Worm (Caenorhabditis elegans): ENCODE measurements around the gene F42D1.4.

The F42D1.4 gene

DNA sequence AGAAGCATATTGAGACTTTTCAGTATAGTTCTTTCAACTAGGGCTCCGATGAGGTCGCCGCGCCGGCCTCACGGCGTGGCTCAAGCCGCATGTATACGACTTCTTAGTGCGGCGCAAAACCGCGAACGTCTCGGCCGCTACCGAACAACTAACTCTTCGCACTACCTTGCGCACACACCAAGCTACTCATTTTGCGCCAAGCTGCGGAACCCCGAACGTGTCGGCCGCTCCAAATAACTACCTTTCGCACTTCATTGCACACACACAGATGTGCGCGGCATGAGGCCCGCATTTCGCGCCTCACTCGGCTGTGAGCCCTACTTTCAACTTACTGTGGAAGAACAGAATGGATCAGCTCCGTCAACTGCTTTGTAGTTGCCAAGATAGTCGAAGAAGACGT, 39.2 kb upstream of the F42D1.4 start:
- TF ChIP-seq egl-27 (tag; optimal IDR thresholded peaks at IDR 0.05) = no peak

- TF ChIP-seq nhr-84 (tag; optimal IDR thresholded peaks at IDR 0.05) (no peak), fos-1 (tag; optimal IDR thresholded peaks at IDR 0.05) (no peak), elt-2 (tag; optimal IDR thresholded peaks at IDR 0.05) (peak; percentile 66)
Measured at ce11 chrX:14768989-14769388, 38.0 kb upstream of the F42D1.4 start.

- TF ChIP-seq snu-23 (GFP tag; optimal IDR thresholded peaks at IDR 0.05) = no peak
- TF ChIP-seq elt-2 (tag; optimal IDR thresholded peaks at IDR 0.05) = peak; percentile 16
- no peak for TF ChIP-seq blmp-1 (tag; optimal IDR thresholded peaks at IDR 0.05)
Measured at ce11 chrX:14770336-14770735, 36.7 kb upstream of the F42D1.4 start.

- peak; percentile 8 for TF ChIP-seq elt-2 (tag; optimal IDR thresholded peaks at IDR 0.05)
- TF ChIP-seq sup-37 (GFP tag; optimal IDR thresholded peaks at IDR 0.05) = no peak
Measured at ce11 chrX:14771682-14772081, 35.4 kb upstream of the F42D1.4 start, which contains the start of gene Y16B4A.2. Gene Y16B4A.2 (minus strand): TSS chrX:14771851.

ce11 chrX:14773238-14773637, 33.8 kb upstream of the F42D1.4 start, which contains the start of gene unc-3:
Gene unc-3 (plus strand): TSS chrX:14773538.
- peak; percentile 36 for TF ChIP-seq nhr-85 (tag)
- no peak for TF ChIP-seq unc-86 (tag; optimal IDR thresholded peaks at IDR 0.05)

ce11 chrX:14775222-14775621, 31.8 kb upstream of the F42D1.4 start:
- no peak for TF ChIP-seq pax-3 (tag; optimal IDR thresholded peaks at IDR 0.05)
- no peak for TF ChIP-seq lin-13 (GFP tag; optimal IDR thresholded peaks at IDR 0.05)
- no peak for TF ChIP-seq ceh-8 (GFP tag; optimal IDR thresholded peaks at IDR 0.05)
- TF ChIP-seq isw-1 (GFP tag; IDR thresholded peaks at IDR 0.05) = no peak
- TF ChIP-seq efl-1 (optimal IDR thresholded peaks at IDR 0.05) = no peak
- no peak for TF ChIP-seq efl-1 (GFP tag; optimal IDR thresholded peaks at IDR 0.05 in 1 of 2)
- no peak for TF ChIP-seq pag-3 (tag; optimal IDR thresholded peaks at IDR 0.05; ENCODE audit: borderline replicate concordance, insufficient read depth)
- no peak for TF ChIP-seq aha-1 (tag; optimal IDR thresholded peaks at IDR 0.05)
- no peak for TF ChIP-seq ztf-4 (tag; optimal IDR thresholded peaks at IDR 0.05)
- no peak for TF ChIP-seq hlh-17 (GFP tag; optimal IDR thresholded peaks at IDR 0.05; ENCODE audit: borderline replicate concordance)
- TF ChIP-seq egl-13 (tag; optimal IDR thresholded peaks at IDR 0.05) = no peak
- TF ChIP-seq vab-15 (tag; optimal IDR thresholded peaks at IDR 0.05) = no peak
- no peak for TF ChIP-seq nhr-28 (tag; optimal IDR thresholded peaks at IDR 0.05)
- no peak for TF ChIP-seq ceh-90 (tag; optimal IDR thresholded peaks at IDR 0.05)
- no peak for TF ChIP-seq elt-3 (tag; optimal IDR thresholded peaks at IDR 0.05)
- TF ChIP-seq nhr-85 (tag) = no peak
- no peak for TF ChIP-seq mep-1 (tag; optimal IDR thresholded peaks at IDR 0.05)

DNA sequence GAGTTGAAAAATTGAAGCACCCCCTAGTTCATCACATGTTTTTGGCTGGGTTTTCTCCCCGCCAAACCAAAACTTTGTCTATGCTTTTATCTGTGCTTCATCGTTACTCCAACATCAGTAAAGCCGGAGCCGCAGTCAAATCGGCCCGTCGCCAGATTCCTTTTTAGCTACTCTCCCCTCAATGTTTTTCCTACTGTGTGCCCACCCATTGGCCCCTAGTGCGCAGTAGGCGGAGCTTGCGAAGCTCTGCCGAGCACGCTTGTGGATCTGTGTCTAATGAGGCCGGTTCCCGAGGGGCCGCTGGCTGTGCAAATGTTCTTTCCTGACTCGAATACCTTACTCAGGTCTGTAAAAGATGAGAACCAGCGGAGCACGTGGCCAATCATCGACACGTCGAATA, 30.7 kb upstream of the F42D1.4 start:
- TF ChIP-seq elt-2 (tag; optimal IDR thresholded peaks at IDR 0.05) (no peak), swsn-7 (tag; optimal IDR thresholded peaks at IDR 0.05) (no peak), efl-1 (optimal IDR thresholded peaks at IDR 0.05) (no peak), efl-1 (GFP tag; optimal IDR thresholded peaks at IDR 0.05 in 1 of 2) (peak in 1 of 2 experiments; percentile 93), tbx-2 (tag; optimal IDR thresholded peaks at IDR 0.05) (peak; percentile 21), lin-14 (GFP tag; optimal IDR thresholded peaks at IDR 0.05) (peak; percentile 37), Y116A8C.19 (tag; optimal IDR thresholded peaks at IDR 0.05; ENCODE audit: borderline replicate concordance) (no peak), pag-3 (tag; optimal IDR thresholded peaks at IDR 0.05; ENCODE audit: borderline replicate concordance, insufficient read depth) (no peak)
